Worm (Caenorhabditis elegans) whole organism, early embryonic: Measurements from ENCODE around the gene srbc-8.

Experiments
- B0310.2 ChIP-seq: sonication (generic microtip); optimal IDR thresholded peaks from 2 replicates; lab custom pipeline; 2016; ENCODE audit warnings: mild to moderate bottlenecking, missing genetic modification characterization, missing compliant biosample characterization
- aly-1 ChIP-seq: sonication (generic microtip); optimal IDR thresholded peaks from 2 replicates; lab custom pipeline; 2016; ENCODE audit warnings: missing genetic modification characterization, missing compliant biosample characterization
- ama-1 ChIP-seq: fragments of 150-350 bp; optimal IDR thresholded peaks from 2 replicates; lab custom pipeline; 2014
- ceh-13 ChIP-seq: fragments of 200-800 bp; sonication (Bioruptor generic); optimal IDR thresholded peaks from 2 replicates; lab custom pipeline; 2018; ENCODE audit warnings: mild to moderate bottlenecking, missing genetic modification characterization, missing compliant biosample characterization
- ets-7 ChIP-seq: sonication (generic microtip); optimal IDR thresholded peaks from 2 replicates; lab custom pipeline; 2016; ENCODE audit warnings: missing genotype, missing genetic modification characterization, missing compliant biosample characterization
- flt-1 ChIP-seq: fragments of 200-800 bp; sonication (Bioruptor generic); IDR thresholded peaks from 2 replicates; pipeline ENCODE4 v1.3.6; 2022; ENCODE audit warnings: missing genetic modification characterization, missing compliant biosample characterization
- hmg-4 ChIP-seq: fragments of 200-800 bp; sonication (Bioruptor generic); optimal IDR thresholded peaks from 2 replicates; lab custom pipeline; 2018; ENCODE audit warnings: mild to moderate bottlenecking, missing genetic modification characterization, missing compliant biosample characterization
- pes-1 ChIP-seq: fragments of 200-800 bp; sonication (Bioruptor generic); IDR thresholded peaks from 2 replicates; pipeline ENCODE4 v1.3.6; 2022; ENCODE audit warnings: missing genetic modification reagents, missing genetic modification characterization, missing compliant biosample characterization
- scrt-1 ChIP-seq: fragments of 200-800 bp; sonication (Bioruptor generic); IDR thresholded peaks from 2 replicates; pipeline ENCODE4 v1.3.6; 2022; ENCODE audit warnings: missing genetic modification characterization, missing compliant biosample characterization
- sea-1 ChIP-seq: fragments of 200-800 bp; sonication (Bioruptor generic); conservative IDR thresholded peaks from 2 replicates; pipeline ENCODE4 v1.3.6; 2022; ENCODE audit warnings: missing genetic modification characterization, missing compliant biosample characterization

- TF ChIP-seq ama-1 (no peak), sea-1 (GFP tag; lab: Robert Waterston, UW) (no peak), pes-1 (GFP tag; lab: Robert Waterston, UW) (no peak), scrt-1 (GFP tag; lab: Robert Waterston, UW) (no peak), hmg-4 (GFP tag; lab: Kevin White, UChicago) (no peak), aly-1 (no peak), flt-1 (GFP tag; lab: Robert Waterston, UW) (no peak), ceh-13 (GFP tag; lab: Kevin White, UChicago) (no peak), ets-7 (tag; lab: Kevin White, UChicago) (no peak), B0310.2 (tag; lab: Kevin White, UChicago) (no peak)
These were observed 5.4 kb upstream of the srbc-8 start, which contains the start of gene srbc-9 for ce11 chrV:7490340-7490739.
